Fruit fly (Drosophila melanogaster): ENCODE measurements around the gene CG6244.

CG6244 gene

DNA sequence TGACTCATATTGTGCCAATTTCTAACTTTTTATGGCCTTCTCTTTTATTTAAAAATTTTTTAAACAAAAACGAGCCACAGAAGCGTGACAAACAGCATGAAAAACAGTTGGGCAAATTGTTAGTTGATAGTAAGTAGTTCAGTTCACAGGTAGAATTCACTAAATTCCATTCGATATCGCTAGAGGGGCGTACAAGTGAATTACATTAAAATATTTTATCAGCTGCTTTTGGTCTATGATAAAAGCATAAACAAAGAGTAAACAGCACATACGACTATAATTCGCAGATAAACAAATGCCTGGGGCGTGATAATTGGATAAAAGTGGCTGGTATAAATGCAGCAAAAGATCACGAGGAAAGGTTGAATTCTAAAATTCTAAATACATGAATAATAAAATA is 5.9 kb downstream of the CG6244 start (continued):
- TF ChIP-seq gsb-n (tag; optimal IDR thresholded peaks at IDR 0.05) (no peak), pb (GFP tag; optimal IDR thresholded peaks at IDR 0.05) (no peak), Mrtf (GFP tag; IDR thresholded peaks at IDR 0.05) (no peak), maf-S (GFP tag; optimal IDR thresholded peaks at IDR 0.05) (no peak), CG2678 (tag; optimal IDR thresholded peaks at IDR 0.05) (peak; percentile 64), Hand (GFP tag; optimal IDR thresholded peaks at IDR 0.05) (peak; percentile 38), CG9215 (GFP tag; IDR thresholded peaks at IDR 0.05) (no peak), CG8388 (GFP tag; optimal IDR thresholded peaks at IDR 0.05) (no peak), CG30020 (tag; optimal IDR thresholded peaks at IDR 0.05) (no peak), btn (GFP tag; optimal IDR thresholded peaks at IDR 0.05) (no peak), Rfx (GFP tag; IDR thresholded peaks at IDR 0.05) (no peak), CG12155 (GFP tag; optimal IDR thresholded peaks at IDR 0.05) (no peak), CG17912 (GFP tag; optimal IDR thresholded peaks at IDR 0.05) (no peak), jing (GFP tag; optimal IDR thresholded peaks at IDR 0.05) (no peak), slou (GFP tag; optimal IDR thresholded peaks at IDR 0.05) (no peak), exex (tag; optimal IDR thresholded peaks at IDR 0.05) (peak; percentile 81), bigmax (GFP tag; optimal IDR thresholded peaks at IDR 0.05) (no peak), CG30403 (GFP tag; optimal IDR thresholded peaks at IDR 0.05) (no peak), fd102C (GFP tag; optimal IDR thresholded peaks at IDR 0.05) (no peak), CG34422 (GFP tag; IDR thresholded peaks at IDR 0.05) (no peak), vfl (GFP tag; optimal IDR thresholded peaks at IDR 0.05) (no peak), CG11723 (GFP tag; optimal IDR thresholded peaks at IDR 0.05) (no peak), lola (GFP tag; optimal IDR thresholded peaks at IDR 0.05) (no peak), CG32532 (GFP tag; IDR thresholded peaks at IDR 0.05) (no peak), Bdp1 (GFP tag; optimal IDR thresholded peaks at IDR 0.05) (no peak), danr (GFP tag; IDR thresholded peaks at IDR 0.05) (no peak), grn (GFP tag; optimal IDR thresholded peaks at IDR 0.05) (no peak), zfh1 (GFP tag; IDR thresholded peaks at IDR 0.05) (0 out of 3 replicates have a peak, but pooled peaks have one; percentile 5), Dbx (GFP tag; IDR thresholded peaks at IDR 0.05) (no peak; the same call in 2 of the 3 replicates), sc (optimal IDR thresholded peaks at IDR 0.05) (no peak), sc (GFP tag; optimal IDR thresholded peaks at IDR 0.05) (no peak), Hr51 (GFP tag; optimal IDR thresholded peaks at IDR 0.05) (no peak), Neu2 (GFP tag; optimal IDR thresholded peaks at IDR 0.05; ENCODE audit: borderline replicate concordance) (no peak), odd (GFP tag; optimal IDR thresholded peaks at IDR 0.05) (peak; percentile 36), CG17186 (GFP tag; optimal IDR thresholded peaks at IDR 0.05) (no peak), pros (GFP tag; optimal IDR thresholded peaks at IDR 0.05) (no peak), Nf-YC (tag; optimal IDR thresholded peaks at IDR 0.05) (peak; percentile 23), CG3838 (GFP tag; optimal IDR thresholded peaks at IDR 0.05) (no peak), CG16813 (GFP tag; IDR thresholded peaks at IDR 0.05; ENCODE audit: partially characterized antibody) (no peak), Max (GFP tag; optimal IDR thresholded peaks at IDR 0.05) (no peak), Dfd (GFP tag; optimal IDR thresholded peaks at IDR 0.05) (no peak), salm (tag; optimal IDR thresholded peaks at IDR 0.05) (no peak), CkIIα-i1 (GFP tag; IDR thresholded peaks at IDR 0.05) (no peak), CG1024 (GFP tag; IDR thresholded peaks at IDR 0.05) (no peak), wdn (GFP tag; IDR thresholded peaks at IDR 0.05) (no peak), CG11560 (tag; IDR thresholded peaks at IDR 0.05) (no peak), BEAF-32 (GFP tag; optimal IDR thresholded peaks at IDR 0.05) (no peak), CG3281 (GFP tag; optimal IDR thresholded peaks at IDR 0.05) (peak; percentile 65), CG9817 (tag; optimal IDR thresholded peaks at IDR 0.05) (no peak), CG8281 (tag; optimal IDR thresholded peaks at IDR 0.05) (no peak), ash1 (GFP tag; optimal IDR thresholded peaks at IDR 0.05) (no peak), ssp (GFP tag; IDR thresholded peaks at IDR 0.05) (no peak)

Measured in whole organism, embryonic.